Worm (Caenorhabditis elegans) whole organism, L2 larva: ENCODE results near the gene F01E11.3.

Source experiments
- ama-1 ChIP-seq: fragments of 150-350 bp; optimal IDR thresholded peaks from 2 replicates; lab custom pipeline; 2018; ENCODE audit warnings: inconsistent platforms
- blmp-1 ChIP-seq: sonication (generic microtip); optimal IDR thresholded peaks from 2 replicates; lab custom pipeline; 2017; ENCODE audit warnings: missing genetic modification characterization, mild to moderate bottlenecking, missing compliant biosample characterization, antibody characterized with exemption, moderate library complexity; ENCODE audit not compliant: insufficient read depth
- egl-27 ChIP-seq: sonication (generic microtip); optimal IDR thresholded peaks from 3 replicates; lab custom pipeline; 2017; ENCODE audit warnings: missing biosample characterization, missing genetic modification reagents, missing genetic modification characterization
- elt-3 ChIP-seq: sonication (generic microtip); optimal IDR thresholded peaks from 2 replicates; lab custom pipeline; 2017; ENCODE audit warnings: missing biosample characterization, missing genetic modification characterization
- fos-1 ChIP-seq: fragments of 150-350 bp; optimal IDR thresholded peaks from 2 replicates; lab custom pipeline; 2014; ENCODE audit warnings: missing biosample characterization, missing genetic modification characterization
- lin-39 ChIP-seq: fragments of 150-350 bp; optimal IDR thresholded peaks from 2 replicates; lab custom pipeline; 2014; ENCODE audit warnings: missing biosample characterization, missing genetic modification reagents, missing genetic modification characterization
- nhr-12 ChIP-seq: fragments of 150-350 bp; optimal IDR thresholded peaks from 2 replicates; lab custom pipeline; 2014; ENCODE audit warnings: missing biosample characterization, missing genetic modification characterization
- snpc-4 ChIP-seq: fragments of 150-350 bp; optimal IDR thresholded peaks from 2 replicates; lab custom pipeline; 2014; ENCODE audit warnings: missing biosample characterization, missing genetic modification characterization
- unc-55 ChIP-seq: fragments of 150-350 bp; sonication (generic microtip); optimal IDR thresholded peaks from 3 replicates; lab custom pipeline; 2014; ENCODE audit warnings: missing biosample characterization, missing genetic modification reagents, missing genetic modification characterization
- zag-1 ChIP-seq: fragments of 150-350 bp; optimal IDR thresholded peaks from 2 replicates; lab custom pipeline; 2014; ENCODE audit warnings: missing biosample characterization, missing genetic modification characterization
- ztf-4 ChIP-seq: fragments of 150-350 bp; optimal IDR thresholded peaks from 2 replicates; lab custom pipeline; 2014; ENCODE audit warnings: missing biosample characterization, missing genetic modification characterization

- TF ChIP-seq ama-1 (no peak), unc-55 (GFP tag; lab: Kevin White, UChicago) (no peak), egl-27 (tag; lab: Kevin White, UChicago) (no peak), snpc-4 (tag; lab: Kevin White, UChicago) (no peak), fos-1 (tag; lab: Kevin White, UChicago) (no peak), blmp-1 (tag; lab: Kevin White, UChicago) (no peak), nhr-12 (no peak), elt-3 (tag; lab: Kevin White, UChicago) (no peak), lin-39 (tag; lab: Kevin White, UChicago) (no peak), ztf-4 (tag; lab: Kevin White, UChicago) (no peak), zag-1 (tag; lab: Kevin White, UChicago) (no peak)
Measured at ce11 chrX:6939917-6940316, 27.2 kb upstream of the F01E11.3 start, which contains the start of gene C16E9.1.
